Worm (Caenorhabditis elegans) whole organism, L1 larva: ENCODE measurements around the gene ssq-1.
A peak's percentile ranks its signal among the peaks of the same experiment; 100 is the strongest.

ENCODE experiments used
- lin-15B ChIP-seq: fragments of 150-350 bp; sonication (generic microtip); optimal IDR thresholded peaks from 3 replicates; lab custom pipeline; 2014; ENCODE audit warnings: missing biosample characterization, missing genetic modification characterization
- nhr-28 ChIP-seq: fragments of 150-350 bp; optimal IDR thresholded peaks from 2 replicates; lab custom pipeline; 2014; ENCODE audit warnings: missing biosample characterization, missing genetic modification characterization
- nhr-77 ChIP-seq: fragments of 150-350 bp; optimal IDR thresholded peaks from 2 replicates; lab custom pipeline; 2014; ENCODE audit warnings: missing biosample characterization, missing genetic modification characterization
- pqm-1 ChIP-seq: sonication (generic microtip); optimal IDR thresholded peaks from 3 replicates; lab custom pipeline; 2017; ENCODE audit warnings: missing biosample characterization, missing genetic modification characterization

DNA sequence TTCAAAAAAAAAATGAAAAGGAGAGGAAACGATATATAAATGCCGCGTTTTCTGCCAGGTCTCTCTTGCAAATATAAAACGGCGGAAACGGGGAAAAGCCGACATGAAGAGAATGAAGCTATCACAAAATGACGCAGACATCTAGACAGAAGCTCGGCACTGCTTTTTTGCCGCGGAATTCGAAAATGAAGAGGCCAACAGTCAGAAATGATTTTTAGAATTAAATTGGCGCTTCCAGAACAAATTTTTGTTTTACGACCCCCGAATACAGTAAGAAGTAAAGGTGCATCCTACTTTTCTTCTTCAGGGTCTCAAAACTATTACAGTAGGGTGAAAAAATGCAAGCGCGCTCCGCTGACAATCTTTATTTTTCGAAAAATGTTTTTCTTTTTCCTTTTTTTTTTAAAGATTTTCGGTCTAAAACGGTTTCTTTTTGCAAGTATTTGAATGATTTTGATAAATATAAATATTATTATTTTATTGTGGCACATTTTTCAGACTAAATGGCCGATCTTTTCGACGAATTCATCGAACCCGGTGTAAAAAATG lies 27.1 kb upstream of the ssq-1 start, which contains the start of gene mtr-4:
- TF ChIP-seq nhr-77 (tag; lab: Kevin White, UChicago), result no peak
- TF ChIP-seq pqm-1, result no peak
- peak; percentile 21 for TF ChIP-seq lin-15B (tag; lab: Kevin White, UChicago)
- TF ChIP-seq nhr-28 (tag; lab: Kevin White, UChicago), result no peak
